Worm (Caenorhabditis elegans) whole organism, L2 larva: Measurements from ENCODE around the gene ZK673.6.
A peak's percentile ranks its signal among the peaks of the same experiment; 100 is the strongest.

ENCODE experiments used
- C34F6.9 ChIP-seq: fragments of 150-350 bp; optimal IDR thresholded peaks from 2 replicates; lab custom pipeline; 2014; ENCODE audit warnings: missing biosample characterization, missing genetic modification characterization
- R02D3.7 ChIP-seq: fragments of 150-350 bp; optimal IDR thresholded peaks from 2 replicates; lab custom pipeline; 2014; ENCODE audit warnings: missing biosample characterization, missing genetic modification characterization
- ZK546.5 ChIP-seq: sonication (generic microtip); optimal IDR thresholded peaks from 2 replicates; lab custom pipeline; 2017; ENCODE audit warnings: missing biosample characterization, missing genetic modification characterization
- aly-2 ChIP-seq: fragments of 150-350 bp; optimal IDR thresholded peaks from 2 replicates; lab custom pipeline; 2014; ENCODE audit warnings: missing biosample characterization, missing genetic modification characterization
- ama-1 ChIP-seq: fragments of 150-350 bp; optimal IDR thresholded peaks from 2 replicates; lab custom pipeline; 2018; ENCODE audit warnings: inconsistent platforms
- ceh-82 ChIP-seq: fragments of 150-350 bp; optimal IDR thresholded peaks from 2 replicates; lab custom pipeline; 2014; ENCODE audit warnings: missing biosample characterization, missing genetic modification characterization
- crh-2 ChIP-seq: sonication (generic microtip); optimal IDR thresholded peaks from 2 replicates; lab custom pipeline; 2017; ENCODE audit warnings: missing biosample characterization, missing genetic modification characterization
- dmd-4 ChIP-seq: sonication (generic microtip); optimal IDR thresholded peaks from 2 replicates; lab custom pipeline; 2017; ENCODE audit warnings: missing biosample characterization, missing genetic modification characterization
- egl-27 ChIP-seq: sonication (generic microtip); optimal IDR thresholded peaks from 3 replicates; lab custom pipeline; 2017; ENCODE audit warnings: missing biosample characterization, missing genetic modification reagents, missing genetic modification characterization
- elt-1 ChIP-seq: fragments of 150-350 bp; optimal IDR thresholded peaks from 2 replicates; lab custom pipeline; 2014; ENCODE audit warnings: missing biosample characterization, missing genetic modification characterization
- elt-3 ChIP-seq: sonication (generic microtip); optimal IDR thresholded peaks from 2 replicates; lab custom pipeline; 2017; ENCODE audit warnings: missing biosample characterization, missing genetic modification characterization
- fos-1 ChIP-seq: fragments of 150-350 bp; optimal IDR thresholded peaks from 2 replicates; lab custom pipeline; 2014; ENCODE audit warnings: missing biosample characterization, missing genetic modification characterization
- gmeb-1 ChIP-seq: fragments of 150-350 bp; optimal IDR thresholded peaks from 2 replicates; lab custom pipeline; 2014; ENCODE audit warnings: missing biosample characterization, missing genetic modification characterization
- lin-13 ChIP-seq: fragments of 150-350 bp; optimal IDR thresholded peaks from 2 replicates; lab custom pipeline; 2014; ENCODE audit warnings: missing biosample characterization, missing genetic modification reagents, missing genetic modification characterization
- lin-39 ChIP-seq: fragments of 150-350 bp; optimal IDR thresholded peaks from 2 replicates; lab custom pipeline; 2014; ENCODE audit warnings: missing biosample characterization, missing genetic modification reagents, missing genetic modification characterization
- lsy-2 ChIP-seq, 2 experiments: fragments of 150-350 bp in 1 of 2; sonication (generic microtip) in 1 of 2; optimal IDR thresholded peaks; 2 replicates each; lab custom pipeline; 2014 to 2017; ENCODE audit warnings: missing biosample characterization in 2 of 2, missing genetic modification characterization in 2 of 2
- mbf-1 ChIP-seq: sonication (generic microtip); optimal IDR thresholded peaks from 2 replicates; lab custom pipeline; 2017; ENCODE audit warnings: missing biosample characterization, missing genetic modification characterization
- nhr-10 ChIP-seq: sonication (generic microtip); optimal IDR thresholded peaks from 2 replicates; lab custom pipeline; 2017; ENCODE audit warnings: missing biosample characterization, missing genetic modification characterization
- nhr-11 ChIP-seq: fragments of 150-350 bp; optimal IDR thresholded peaks from 2 replicates; lab custom pipeline; 2014; ENCODE audit warnings: missing biosample characterization, missing genetic modification characterization
- nhr-12 ChIP-seq: fragments of 150-350 bp; optimal IDR thresholded peaks from 2 replicates; lab custom pipeline; 2014; ENCODE audit warnings: missing biosample characterization, missing genetic modification characterization
- nhr-23 ChIP-seq: fragments of 150-350 bp; optimal IDR thresholded peaks from 2 replicates; lab custom pipeline; 2014; ENCODE audit warnings: missing biosample characterization, missing genetic modification reagents, missing genetic modification characterization
- nhr-6 ChIP-seq: fragments of 150-350 bp; optimal IDR thresholded peaks from 2 replicates; lab custom pipeline; 2014; ENCODE audit warnings: missing biosample characterization, missing genetic modification characterization
- peb-1 ChIP-seq: fragments of 150-350 bp; optimal IDR thresholded peaks from 2 replicates; lab custom pipeline; 2014; ENCODE audit warnings: missing biosample characterization, missing genetic modification characterization
- skn-1 ChIP-seq: sonication (generic microtip); optimal IDR thresholded peaks from 2 replicates; lab custom pipeline; 2017; ENCODE audit warnings: missing biosample characterization, missing genetic modification characterization
- sma-3 ChIP-seq: sonication (generic microtip); optimal IDR thresholded peaks from 2 replicates; lab custom pipeline; 2016; ENCODE audit warnings: missing genetic modification reagents, missing genetic modification characterization, missing compliant biosample characterization
- sma-9 ChIP-seq, 2 experiments: fragments of 150-350 bp in 1 of 2; sonication (generic microtip) in 1 of 2; optimal IDR thresholded peaks; 2 replicates each; lab custom pipeline; 2014 to 2016; ENCODE audit warnings: missing genetic modification characterization in 2 of 2, mild to moderate bottlenecking in 1 of 2, missing biosample characterization in 1 of 2, missing compliant biosample characterization in 1 of 2, missing genetic modification reagents in 1 of 2, moderate library complexity in 1 of 2
- unc-39 ChIP-seq: fragments of 150-350 bp; optimal IDR thresholded peaks from 2 replicates; lab custom pipeline; 2014; ENCODE audit warnings: missing biosample characterization, missing genetic modification characterization
- unc-55 ChIP-seq: fragments of 150-350 bp; sonication (generic microtip); optimal IDR thresholded peaks from 3 replicates; lab custom pipeline; 2014; ENCODE audit warnings: missing biosample characterization, missing genetic modification reagents, missing genetic modification characterization

Gene ZK673.6

ce11 chrII:10416332-10416863, 47.7 kb downstream of the ZK673.6 start, which contains the start of gene eif-2A:
Gene eif-2A (plus strand): TSS chrII:10416800.
- TF ChIP-seq sma-9 (GFP tag; optimal IDR thresholded peaks at IDR 0.05; lab: Kevin White, UChicago) (no peak), sma-9 (tag; optimal IDR thresholded peaks at IDR 0.05; lab: Kevin White, UChicago) (no peak), lsy-2 (tag; optimal IDR thresholded peaks at IDR 0.05; lab: Kevin White, UChicago) (peak; percentile 28 to 93), gmeb-1 (tag; lab: Kevin White, UChicago) (peak; percentile 20), R02D3.7 (tag; lab: Kevin White, UChicago) (no peak), fos-1 (tag; lab: Kevin White, UChicago) (no peak), unc-55 (peak; percentile 27), elt-1 (tag; lab: Kevin White, UChicago) (no peak), nhr-10 (tag; lab: Kevin White, UChicago) (no peak), elt-3 (tag; lab: Kevin White, UChicago) (no peak), egl-27 (tag; lab: Kevin White, UChicago) (no peak), dmd-4 (no peak), ceh-82 (no peak), ZK546.5 (tag; lab: Kevin White, UChicago) (no peak), ama-1 (no peak), aly-2 (tag; lab: Kevin White, UChicago) (no peak), nhr-11 (tag; lab: Kevin White, UChicago) (no peak), nhr-23 (no peak), lin-13 (GFP tag; lab: Kevin White, UChicago) (peak; percentile 16), skn-1 (no peak), peb-1 (tag; lab: Kevin White, UChicago) (no peak), mbf-1 (tag; lab: Kevin White, UChicago) (no peak), nhr-6 (no peak), C34F6.9 (tag; lab: Kevin White, UChicago) (peak; percentile 16), crh-2 (tag; lab: Kevin White, UChicago) (no peak), lin-39 (no peak), nhr-12 (no peak), sma-3 (no peak), unc-39 (no peak)
